Fruit fly (Drosophila melanogaster) whole organism, prepupa: ENCODE measurements around the gene PolD2.

ENCODE experiments used
- Blimp-1 ChIP-seq: fragments of 200-800 bp; sonication (Bioruptor generic); optimal IDR thresholded peaks from 3 replicates; lab custom pipeline; 2017; ENCODE audit warnings: missing biosample characterization, missing genetic modification characterization, mild to moderate bottlenecking, moderate library complexity, missing genetic modification reagents
- CG11294 ChIP-seq: fragments of 200-800 bp; sonication (Bioruptor generic); IDR thresholded peaks from 2 replicates; pipeline ENCODE4 v1.3.6; 2022; ENCODE audit warnings: missing biosample characterization, missing genetic modification characterization
- CG11762 ChIP-seq: fragments of 200-800 bp; sonication (Bioruptor generic); optimal IDR thresholded peaks from 3 replicates; lab custom pipeline; 2016; ENCODE audit warnings: missing biosample characterization, missing genetic modification characterization; ENCODE audit not compliant: insufficient read depth
- CG11902 ChIP-seq: fragments of 200-800 bp; sonication (Bioruptor generic); optimal IDR thresholded peaks from 3 replicates; lab custom pipeline; 2016; ENCODE audit warnings: missing biosample characterization, missing genetic modification characterization
- CG1621 ChIP-seq: fragments of 200-800 bp; sonication (Bioruptor generic); optimal IDR thresholded peaks from 3 replicates; lab custom pipeline; 2018; ENCODE audit warnings: missing biosample characterization, mild to moderate bottlenecking, missing genetic modification characterization
- CG31627 ChIP-seq: fragments of 200-800 bp; sonication (Bioruptor generic); optimal IDR thresholded peaks from 3 replicates; lab custom pipeline; 2016; ENCODE audit warnings: missing biosample characterization, missing genetic modification characterization
- CG32006 ChIP-seq: fragments of 200-800 bp; sonication (Bioruptor generic); optimal IDR thresholded peaks from 3 replicates; lab custom pipeline; 2017; ENCODE audit warnings: missing biosample characterization, mild to moderate bottlenecking, missing genetic modification characterization
- CG3919 ChIP-seq: fragments of 200-800 bp; sonication (Bioruptor generic); optimal IDR thresholded peaks from 3 replicates; lab custom pipeline; 2016; ENCODE audit warnings: missing biosample characterization, missing genetic modification characterization
- CG4318 ChIP-seq: fragments of 200-800 bp; sonication (Bioruptor generic); optimal IDR thresholded peaks from 3 replicates; lab custom pipeline; 2017; ENCODE audit warnings: missing biosample characterization, mild to moderate bottlenecking, missing genetic modification characterization
- CG6163 ChIP-seq: fragments of 200-800 bp; sonication (Bioruptor generic); IDR thresholded peaks from 3 replicates; pipeline ENCODE4 v1.3.6; 2022; ENCODE audit warnings: missing biosample characterization, missing genetic modification characterization
- CG6276 ChIP-seq: fragments of 200-800 bp; sonication (Bioruptor generic); optimal IDR thresholded peaks from 2 replicates; lab custom pipeline; 2017; ENCODE audit warnings: missing biosample characterization, mild to moderate bottlenecking, missing genetic modification characterization
- CG6792 ChIP-seq: fragments of 200-800 bp; sonication (Bioruptor generic); optimal IDR thresholded peaks from 3 replicates; lab custom pipeline; 2016; ENCODE audit warnings: missing biosample characterization, missing genetic modification characterization
- CG6808 ChIP-seq: fragments of 200-800 bp; sonication (Bioruptor generic); optimal IDR thresholded peaks from 3 replicates; lab custom pipeline; 2017; ENCODE audit warnings: missing biosample characterization, missing genetic modification characterization, mild to moderate bottlenecking, moderate library complexity, missing genetic modification reagents
- CG6854 ChIP-seq: fragments of 200-800 bp; sonication (Bioruptor generic); optimal IDR thresholded peaks from 2 replicates; lab custom pipeline; 2017; ENCODE audit warnings: missing biosample characterization, mild to moderate bottlenecking, missing genetic modification characterization
- CG7368 ChIP-seq: fragments of 200-800 bp; sonication (Bioruptor generic); optimal IDR thresholded peaks from 3 replicates; lab custom pipeline; 2016; ENCODE audit warnings: missing biosample characterization, missing genetic modification characterization
- CG8119 ChIP-seq: fragments of 200-800 bp; sonication (Bioruptor generic); IDR thresholded peaks from 3 replicates; pipeline ENCODE4 v1.3.6; 2022; ENCODE audit warnings: missing biosample characterization, missing genetic modification characterization
- CG8632 ChIP-seq: fragments of 200-800 bp; sonication (Bioruptor generic); optimal IDR thresholded peaks from 3 replicates; lab custom pipeline; 2016; ENCODE audit warnings: missing biosample characterization, missing genetic modification characterization
- Eip75B ChIP-seq: fragments of 200-800 bp; sonication (Bioruptor generic); optimal IDR thresholded peaks from 3 replicates; lab custom pipeline; 2016; ENCODE audit warnings: missing biosample characterization, missing genetic modification characterization
- Eip78C ChIP-seq: fragments of 200-800 bp; sonication (Bioruptor generic); peaks from one replicate; lab custom pipeline; 2016; ENCODE audit warnings: missing biosample characterization, missing genetic modification characterization
- Eip93F ChIP-seq: fragments of 200-800 bp; sonication (Bioruptor generic); optimal IDR thresholded peaks from 2 replicates; lab custom pipeline; 2016; ENCODE audit warnings: missing biosample characterization, mild to moderate bottlenecking, missing genetic modification characterization
- Gug ChIP-seq: fragments of 200-800 bp; sonication (Bioruptor generic); IDR thresholded peaks from 2 replicates; pipeline ENCODE4 v1.3.6; 2022; ENCODE audit warnings: missing biosample characterization, missing genetic modification characterization
- Hr38 ChIP-seq: sonication (Bioruptor generic); optimal IDR thresholded peaks from 2 replicates; lab custom pipeline; 2016; ENCODE audit warnings: missing biosample characterization, missing genetic modification characterization
- Hr39 ChIP-seq: fragments of 200-800 bp; sonication (Bioruptor generic); optimal IDR thresholded peaks from 2 replicates; lab custom pipeline; 2016; ENCODE audit warnings: missing biosample characterization, missing genetic modification characterization
- Met ChIP-seq: fragments of 200-800 bp; sonication (Bioruptor generic); optimal IDR thresholded peaks from 3 replicates; lab custom pipeline; 2016; ENCODE audit warnings: missing biosample characterization, missing genetic modification characterization
- Sox102F ChIP-seq: fragments of 200-800 bp; sonication (Bioruptor generic); optimal IDR thresholded peaks from 2 replicates; lab custom pipeline; 2016; ENCODE audit warnings: missing biosample characterization, mild to moderate bottlenecking, missing genetic modification characterization
- Sox14 ChIP-seq: fragments of 200-800 bp; sonication (Bioruptor generic); optimal IDR thresholded peaks from 3 replicates; lab custom pipeline; 2016; ENCODE audit warnings: missing biosample characterization, missing genetic modification characterization
- achi ChIP-seq: fragments of 200-800 bp; sonication (Bioruptor generic); optimal IDR thresholded peaks from 3 replicates; lab custom pipeline; 2016; ENCODE audit warnings: missing biosample characterization, missing genetic modification characterization
- cyc ChIP-seq: fragments of 200-800 bp; sonication (Bioruptor generic); optimal IDR thresholded peaks from 3 replicates; lab custom pipeline; 2016; ENCODE audit warnings: missing biosample characterization, missing genetic modification characterization
- dac ChIP-seq: fragments of 200-800 bp; sonication (Bioruptor generic); optimal IDR thresholded peaks from 2 replicates; lab custom pipeline; 2017; ENCODE audit warnings: missing biosample characterization, mild to moderate bottlenecking, missing genetic modification characterization
- dsx ChIP-seq: fragments of 200-800 bp; optimal IDR thresholded peaks from 3 replicates; lab custom pipeline; 2019; ENCODE audit warnings: missing biosample characterization, mild to moderate bottlenecking, missing genetic modification characterization, moderate library complexity; ENCODE audit not compliant: poor library complexity, severe bottlenecking
- eg ChIP-seq: fragments of 200-800 bp; sonication (Bioruptor generic); IDR thresholded peaks from 3 replicates; pipeline ENCODE4 v1.3.6; 2022; ENCODE audit warnings: missing biosample characterization, missing genetic modification characterization
- esn ChIP-seq: fragments of 200-800 bp; sonication (Bioruptor generic); optimal IDR thresholded peaks from 2 replicates; lab custom pipeline; 2016; ENCODE audit warnings: missing biosample characterization, mild to moderate bottlenecking, missing genetic modification characterization, moderate library complexity
- fd59A ChIP-seq: fragments of 200-800 bp; sonication (Bioruptor generic); optimal IDR thresholded peaks from 2 replicates; lab custom pipeline; 2017; ENCODE audit warnings: missing biosample characterization, mild to moderate bottlenecking, missing genetic modification characterization, missing genetic modification reagents
- fkh ChIP-seq: fragments of 200-800 bp; sonication (Bioruptor generic); optimal IDR thresholded peaks from 3 replicates; lab custom pipeline; 2017; ENCODE audit warnings: missing biosample characterization, mild to moderate bottlenecking, missing genetic modification characterization, moderate library complexity
- lz ChIP-seq: fragments of 200-800 bp; sonication (Bioruptor generic); optimal IDR thresholded peaks from 3 replicates; lab custom pipeline; 2016; ENCODE audit warnings: missing biosample characterization, missing genetic modification characterization
- net ChIP-seq: fragments of 200-800 bp; sonication (Bioruptor generic); optimal IDR thresholded peaks from 3 replicates; lab custom pipeline; 2016; ENCODE audit warnings: missing biosample characterization, missing genetic modification characterization
- pdm3 ChIP-seq: fragments of 200-800 bp; sonication (Bioruptor generic); optimal IDR thresholded peaks from 3 replicates; lab custom pipeline; 2016; ENCODE audit warnings: missing biosample characterization, missing genetic modification characterization
- spab ChIP-seq: fragments of 200-800 bp; sonication (Bioruptor generic); optimal IDR thresholded peaks from 2 replicates; lab custom pipeline; 2017; ENCODE audit warnings: missing biosample characterization, mild to moderate bottlenecking, missing genetic modification characterization, missing genetic modification reagents
- ss ChIP-seq, 2 experiments: fragments of 200-800 bp; sonication (Bioruptor generic); optimal IDR thresholded peaks; 2 replicates in 1 of 2; 3 replicates in 1 of 2; lab custom pipeline; 2017 to 2018; ENCODE audit warnings: mild to moderate bottlenecking in 2 of 2, missing biosample characterization in 2 of 2, missing genetic modification characterization in 2 of 2, moderate library complexity in 1 of 2
- svp ChIP-seq: fragments of 200-800 bp; sonication (Bioruptor generic); peaks from one replicate; lab custom pipeline; 2016; ENCODE audit warnings: missing biosample characterization, missing genetic modification characterization

Gene PolD2

dm6 chr3L:1746338-1747199, 28.9 kb upstream of the PolD2 start, which contains the start of gene CG13921 (continued):
- TF ChIP-seq CG6808 (GFP tag; lab: Kevin White, UChicago): peak; percentile 99
- TF ChIP-seq achi (GFP tag; lab: Kevin White, UChicago): peak; percentile 99
- peak; percentile 100 for TF ChIP-seq fd59A
- TF ChIP-seq Eip78C (GFP tag; lab: Kevin White, UChicago): peak; percentile 100
- peak; percentile 100 for TF ChIP-seq CG8119 (GFP tag; lab: Robert Waterston, UW)
- TF ChIP-seq eg: peak; percentile 100
- TF ChIP-seq Sox14 (GFP tag; lab: Kevin White, UChicago): peak; percentile 99
- peak; percentile 99 for TF ChIP-seq Hr39 (GFP tag; lab: Kevin White, UChicago)
- peak; percentile 100 for TF ChIP-seq CG11762
- TF ChIP-seq CG6276 (GFP tag; lab: Kevin White, UChicago): peak; percentile 99
- peak; percentile 99 for TF ChIP-seq CG11294 (GFP tag; lab: Robert Waterston, UW)
- peak; percentile 97 for TF ChIP-seq Blimp-1
- TF ChIP-seq Eip93F (GFP tag; lab: Kevin White, UChicago): peak; percentile 99

- no peak for TF ChIP-seq CG11294 (GFP tag; lab: Robert Waterston, UW)
- no peak for TF ChIP-seq net (GFP tag; lab: Kevin White, UChicago)
- TF ChIP-seq esn: peak; percentile 7
- peak; percentile 57 for TF ChIP-seq Eip78C (GFP tag; lab: Kevin White, UChicago)
- TF ChIP-seq pdm3 (GFP tag; lab: Kevin White, UChicago): no peak
- TF ChIP-seq CG3919 (GFP tag; lab: Kevin White, UChicago): no peak
- no peak for TF ChIP-seq cyc (GFP tag; lab: Kevin White, UChicago)
- TF ChIP-seq dsx (GFP tag; lab: Kevin White, UChicago): no peak
- TF ChIP-seq CG32006 (GFP tag; lab: Kevin White, UChicago): peak; percentile 5
- no peak for TF ChIP-seq CG6792 (GFP tag; lab: Kevin White, UChicago)
- TF ChIP-seq Hr38 (GFP tag; lab: Kevin White, UChicago): no peak
- TF ChIP-seq dac (GFP tag; lab: Kevin White, UChicago): no peak
- no peak for TF ChIP-seq CG8632
- TF ChIP-seq CG6854 (GFP tag; lab: Kevin White, UChicago): no peak
- no peak for TF ChIP-seq fkh (GFP tag; lab: Kevin White, UChicago)
- no peak for TF ChIP-seq CG31627 (GFP tag; lab: Kevin White, UChicago)
- no peak for TF ChIP-seq CG1621
- TF ChIP-seq CG4318 (GFP tag; lab: Kevin White, UChicago): no peak
- no peak for TF ChIP-seq Gug (GFP tag; lab: Robert Waterston, UW)
- TF ChIP-seq Eip75B (GFP tag; lab: Kevin White, UChicago): no peak
- no peak for TF ChIP-seq Sox102F
- peak; percentile 38 for TF ChIP-seq svp (GFP tag; lab: Kevin White, UChicago)
- no peak for TF ChIP-seq spab
- peak; percentile 5 for TF ChIP-seq Met
- peak in 1 of 2 experiments; percentile 25 for TF ChIP-seq ss (GFP tag; optimal IDR thresholded peaks at IDR 0.05; lab: Kevin White, UChicago)
- no peak for TF ChIP-seq Sox14 (GFP tag; lab: Kevin White, UChicago)
Observed at dm6 chr3L:1748218-1748617, 27.2 kb upstream of the PolD2 start.

- TF ChIP-seq dsx (GFP tag; lab: Kevin White, UChicago): peak; percentile 91
- no peak for TF ChIP-seq lz (GFP tag; lab: Kevin White, UChicago)
- no peak for TF ChIP-seq CG7368 (GFP tag; lab: Kevin White, UChicago)
- TF ChIP-seq Hr38 (GFP tag; lab: Kevin White, UChicago): no peak
- TF ChIP-seq CG6163 (GFP tag; lab: Robert Waterston, UW): no peak
- TF ChIP-seq CG6808 (GFP tag; lab: Kevin White, UChicago): no peak
- no peak for TF ChIP-seq Blimp-1
- TF ChIP-seq CG11902 (GFP tag; lab: Kevin White, UChicago): no peak
- TF ChIP-seq Met: no peak
Observed at dm6 chr3L:1754262-1754661, 21.2 kb upstream of the PolD2 start.
